Worm (Caenorhabditis elegans): Measurements from ENCODE around the gene Y49A3A.4.

Gene Y49A3A.4

DNA sequence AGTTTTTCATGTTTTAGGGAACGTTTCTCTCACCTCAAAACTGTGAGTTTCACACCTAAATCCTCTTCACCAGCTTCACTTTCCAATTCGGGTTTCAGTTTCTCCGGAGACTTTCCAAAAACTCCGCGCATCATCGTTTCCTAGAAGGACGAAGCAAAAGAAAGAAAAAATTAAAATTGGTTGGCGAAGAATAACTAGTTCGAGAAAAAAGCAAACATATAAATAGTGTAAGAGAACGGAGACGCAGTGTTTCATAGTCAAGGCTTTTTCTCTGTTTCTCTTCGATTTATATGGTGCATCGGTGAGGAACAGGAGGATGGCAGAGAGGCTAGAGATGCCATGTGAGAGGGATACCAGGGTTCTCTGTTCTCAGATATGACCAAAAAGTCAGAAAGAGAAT lies 35.9 kb downstream of the Y49A3A.4 start, which contains the start of gene F47B8.3 (continued):
- TF ChIP-seq nhr-76 (tag; optimal IDR thresholded peaks at IDR 0.05): no peak
- no peak for TF ChIP-seq nhr-237 (tag; optimal IDR thresholded peaks at IDR 0.05)
- TF ChIP-seq nhr-11 (tag; optimal IDR thresholded peaks at IDR 0.05): no peak
- TF ChIP-seq elt-2 (tag; optimal IDR thresholded peaks at IDR 0.05): no peak
- TF ChIP-seq ceh-9 (tag; optimal IDR thresholded peaks at IDR 0.05): no peak

DNA sequence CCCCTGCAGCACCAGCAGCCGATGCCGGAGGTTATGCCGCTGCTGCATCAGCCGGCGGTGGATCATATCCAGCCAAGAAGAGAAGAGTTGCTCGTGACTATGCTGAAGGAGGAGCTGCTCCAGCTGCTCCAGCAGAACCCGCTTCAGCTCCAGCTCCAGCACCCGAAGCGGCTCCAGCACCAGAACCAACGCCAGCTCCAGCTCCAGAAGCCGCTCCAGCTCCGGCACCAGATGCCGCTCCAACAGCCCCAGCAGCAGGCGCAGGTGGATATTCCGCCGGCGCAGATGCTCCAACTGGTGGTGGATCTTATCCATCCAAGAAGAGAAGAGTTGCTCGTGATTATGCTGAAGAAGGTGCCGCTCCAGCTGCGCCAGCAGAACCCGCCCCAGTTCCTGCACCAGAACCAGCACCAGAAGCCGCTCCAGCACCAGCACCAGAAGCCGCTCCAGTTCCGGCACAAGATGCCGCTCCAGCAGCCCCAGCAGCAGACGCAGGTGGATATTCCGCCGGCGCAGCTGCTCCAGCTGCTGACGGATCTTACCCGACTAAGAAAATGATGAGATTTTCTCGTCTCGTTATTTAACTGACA lies 37.9 kb downstream of the Y49A3A.4 start:
- TF ChIP-seq daf-12 (tag; optimal IDR thresholded peaks at IDR 0.05): no peak
- no peak for TF ChIP-seq ceh-16 (tag; optimal IDR thresholded peaks at IDR 0.05)
- TF ChIP-seq skn-1 (tag; optimal IDR thresholded peaks at IDR 0.05): no peak
- no peak for TF ChIP-seq sea-2 (GFP tag; optimal IDR thresholded peaks at IDR 0.05)
- TF ChIP-seq fkh-2 (tag; optimal IDR thresholded peaks at IDR 0.05): no peak
- no peak for TF ChIP-seq aly-2 (tag; optimal IDR thresholded peaks at IDR 0.05)
- no peak for TF ChIP-seq ama-1 (optimal IDR thresholded peaks at IDR 0.05)
- TF ChIP-seq nhr-237 (tag; optimal IDR thresholded peaks at IDR 0.05): no peak
- no peak for TF ChIP-seq nhr-25 (tag; optimal IDR thresholded peaks at IDR 0.05)
- no peak for TF ChIP-seq nhr-67 (tag; optimal IDR thresholded peaks at IDR 0.05)

DNA sequence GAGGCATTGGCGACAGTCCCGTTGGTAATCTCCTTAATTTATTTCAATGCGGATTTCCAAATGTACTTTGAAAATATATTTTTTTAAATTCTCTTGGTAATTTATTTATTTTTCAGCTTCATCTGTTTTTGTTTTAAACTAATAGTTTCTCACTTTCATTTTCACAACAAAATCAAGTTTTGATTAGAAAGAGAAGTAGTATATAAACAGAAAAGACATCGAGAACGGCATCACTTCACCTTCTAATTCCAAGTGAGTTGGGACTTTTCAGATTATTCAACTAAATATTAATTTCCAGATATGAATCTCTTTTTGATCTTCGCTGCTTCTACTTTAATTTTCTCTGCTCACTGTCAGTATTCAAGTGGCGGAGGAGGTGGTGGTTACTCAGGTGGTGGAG lies 38.4 kb downstream of the Y49A3A.4 start, which contains the start of gene F47B8.14:
F47B8.14 (plus strand) TSS at position 301 of the 400 bp plus-strand sequence.
- no peak for TF ChIP-seq lin-39 (tag; optimal IDR thresholded peaks at IDR 0.05)
- TF ChIP-seq elt-2 (tag; optimal IDR thresholded peaks at IDR 0.05): no peak
- TF ChIP-seq nhr-237 (tag; optimal IDR thresholded peaks at IDR 0.05): no peak
- TF ChIP-seq lsy-12 (tag; optimal IDR thresholded peaks at IDR 0.05): no peak
- TF ChIP-seq fos-1 (tag; optimal IDR thresholded peaks at IDR 0.05): no peak
- TF ChIP-seq elt-1 (tag; optimal IDR thresholded peaks at IDR 0.05): no peak
- TF ChIP-seq ZK546.5 (tag; optimal IDR thresholded peaks at IDR 0.05): no peak
- no peak for TF ChIP-seq mdl-1 (tag; optimal IDR thresholded peaks at IDR 0.05)
- TF ChIP-seq nhr-43 (tag; optimal IDR thresholded peaks at IDR 0.05; ENCODE audit: poor library complexity, severe bottlenecking): no peak
- no peak for TF ChIP-seq skn-1 (tag; optimal IDR thresholded peaks at IDR 0.05)
- TF ChIP-seq elt-3 (tag; optimal IDR thresholded peaks at IDR 0.05): no peak
- TF ChIP-seq daf-12 (tag; optimal IDR thresholded peaks at IDR 0.05): no peak
- no peak for TF ChIP-seq fkh-10 (GFP tag; optimal IDR thresholded peaks at IDR 0.05)

DNA sequence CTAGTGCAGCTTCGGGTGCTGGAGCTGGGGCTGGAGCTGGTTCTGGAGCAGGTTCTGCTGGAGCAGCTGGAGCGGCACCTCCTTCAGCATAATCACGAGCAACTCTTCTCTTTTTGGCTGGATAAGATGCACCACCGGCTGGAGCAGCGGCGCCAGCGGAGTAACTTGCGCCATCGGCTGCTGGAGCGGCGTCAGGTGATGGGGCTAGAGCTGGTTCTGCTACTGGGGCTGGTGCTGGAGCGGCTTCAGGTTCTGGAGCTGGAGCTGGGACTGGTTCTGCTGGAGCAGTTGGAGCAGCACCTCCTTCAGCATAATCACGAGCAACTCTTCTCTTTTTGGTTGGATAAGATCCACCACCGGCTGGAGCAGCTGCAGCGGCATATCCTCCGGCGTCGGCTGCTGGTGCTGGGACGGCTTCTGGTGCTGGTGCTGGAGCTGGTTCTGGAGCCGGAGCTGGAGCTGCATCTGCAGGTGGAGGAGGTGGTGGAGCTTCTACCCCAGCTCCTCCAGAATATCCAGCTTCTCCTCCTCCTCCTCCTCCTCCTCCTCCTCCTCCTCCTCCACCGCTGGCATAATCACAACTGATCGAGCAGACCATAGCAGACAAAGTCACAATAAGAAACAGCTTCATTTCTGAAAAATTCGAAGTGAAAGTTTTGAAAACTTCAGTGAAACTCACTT lies 39.4 kb downstream of the Y49A3A.4 start, which contains the start of gene F47B8.13:
F47B8.13 (minus strand) TSS at position 631 of the 681 bp plus-strand sequence.
- TF ChIP-seq elt-3 (tag; optimal IDR thresholded peaks at IDR 0.05) (no peak), hmg-11 (tag; optimal IDR thresholded peaks at IDR 0.05) (no peak), egl-5 (tag; optimal IDR thresholded peaks at IDR 0.05) (no peak), eor-1 (tag; optimal IDR thresholded peaks at IDR 0.05) (no peak), nhr-11 (tag; optimal IDR thresholded peaks at IDR 0.05) (no peak), sea-2 (GFP tag; optimal IDR thresholded peaks at IDR 0.05) (no peak), daf-12 (tag; optimal IDR thresholded peaks at IDR 0.05) (no peak)

DNA sequence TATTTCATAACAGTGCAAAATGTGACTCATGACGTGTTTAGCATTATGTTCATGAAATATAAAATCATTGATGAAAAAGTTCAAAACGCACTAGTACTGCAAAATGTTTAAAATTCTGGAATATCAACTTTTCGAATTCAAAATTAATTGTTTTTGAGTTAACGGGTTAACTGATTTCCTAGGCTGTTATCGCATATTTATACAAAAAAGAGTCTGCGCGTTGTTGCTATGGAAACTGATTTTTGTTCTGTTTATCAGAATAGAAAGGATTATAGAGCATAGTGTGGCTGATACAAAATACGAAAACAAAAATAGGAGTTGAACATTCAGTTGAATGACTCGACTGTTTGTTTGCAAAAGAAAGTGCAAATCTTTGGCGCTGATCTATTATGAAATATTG lies 41.1 kb downstream of the Y49A3A.4 start:
- TF ChIP-seq elt-1 (tag; optimal IDR thresholded peaks at IDR 0.05) (no peak), nhr-237 (tag; optimal IDR thresholded peaks at IDR 0.05) (no peak), nhr-67 (tag; optimal IDR thresholded peaks at IDR 0.05) (no peak), eor-1 (tag; optimal IDR thresholded peaks at IDR 0.05) (no peak), daf-12 (tag; optimal IDR thresholded peaks at IDR 0.05) (no peak), ama-1 (optimal IDR thresholded peaks at IDR 0.05) (no peak), ztf-4 (tag; optimal IDR thresholded peaks at IDR 0.05) (no peak), R02D3.7 (tag; optimal IDR thresholded peaks at IDR 0.05) (no peak), mml-1 (tag; optimal IDR thresholded peaks at IDR 0.05) (no peak), unc-39 (tag; optimal IDR thresholded peaks at IDR 0.05) (no peak), pqm-1 (tag; optimal IDR thresholded peaks at IDR 0.05) (no peak), lsy-12 (tag; optimal IDR thresholded peaks at IDR 0.05) (no peak), ceh-16 (tag; optimal IDR thresholded peaks at IDR 0.05) (no peak), fkh-10 (GFP tag; optimal IDR thresholded peaks at IDR 0.05) (no peak), lin-15B (tag; optimal IDR thresholded peaks at IDR 0.05) (no peak), nhr-25 (tag; optimal IDR thresholded peaks at IDR 0.05) (no peak), hmg-11 (tag; optimal IDR thresholded peaks at IDR 0.05) (no peak), pha-4 (tag; optimal IDR thresholded peaks at IDR 0.05) (no peak), unc-62 (GFP tag; optimal IDR thresholded peaks at IDR 0.05) (no peak)
